Worm (Caenorhabditis elegans): ENCODE measurements around the gene ZK637.4.

DNA sequence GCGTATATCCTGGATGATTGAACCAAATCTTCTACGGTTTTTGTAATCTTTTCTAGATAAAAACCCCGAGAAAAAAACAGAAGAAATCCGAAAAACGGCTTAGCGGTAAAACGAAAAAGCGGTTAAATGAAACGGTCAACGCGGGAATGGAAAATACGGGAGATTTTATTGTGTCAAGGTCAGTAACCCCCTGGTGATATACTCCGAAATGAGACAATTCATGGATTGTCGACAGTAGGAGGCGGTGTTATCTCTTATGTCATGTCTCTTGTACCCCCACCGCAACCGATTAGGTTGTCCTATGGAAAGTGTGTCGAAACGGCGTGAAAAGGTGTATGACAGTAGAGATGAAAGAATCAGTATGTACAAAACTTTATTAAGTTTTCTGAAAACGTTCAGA lies 49.4 kb upstream of the ZK637.4 start:
- TF ChIP-seq elt-3 (tag; optimal IDR thresholded peaks at IDR 0.05): no peak
- no peak for TF ChIP-seq nhr-12 (tag; optimal IDR thresholded peaks at IDR 0.05)
- TF ChIP-seq cnd-1 (tag; optimal IDR thresholded peaks at IDR 0.05): no peak
- TF ChIP-seq nhr-237 (tag; optimal IDR thresholded peaks at IDR 0.05): no peak
- TF ChIP-seq hlh-1 (tag; optimal IDR thresholded peaks at IDR 0.05): no peak
- TF ChIP-seq nhr-28 (tag; optimal IDR thresholded peaks at IDR 0.05): no peak
- TF ChIP-seq lin-32 (GFP tag; optimal IDR thresholded peaks at IDR 0.05): no peak
- TF ChIP-seq lsy-2 (tag; optimal IDR thresholded peaks at IDR 0.05): no peak
- TF ChIP-seq sptf-1 (tag; optimal IDR thresholded peaks at IDR 0.05): no peak

Data from whole organism, mixed stage, embryonic.